Worm (Caenorhabditis elegans) whole organism, L2 larva: ENCODE results near the gene frpr-15.

Experiments
- C34F6.9 ChIP-seq: fragments of 150-350 bp; optimal IDR thresholded peaks from 2 replicates; lab custom pipeline; 2014; ENCODE audit warnings: missing biosample characterization, missing genetic modification characterization
- F13H6.1 ChIP-seq: sonication (generic microtip); optimal IDR thresholded peaks from 2 replicates; lab custom pipeline; 2016; ENCODE audit warnings: missing genetic modification characterization, missing compliant biosample characterization
- R02D3.7 ChIP-seq: fragments of 150-350 bp; optimal IDR thresholded peaks from 2 replicates; lab custom pipeline; 2014; ENCODE audit warnings: missing biosample characterization, missing genetic modification characterization
- alr-1 ChIP-seq: fragments of 150-350 bp; optimal IDR thresholded peaks from 2 replicates; lab custom pipeline; 2014; ENCODE audit warnings: missing biosample characterization, missing genetic modification characterization
- ama-1 ChIP-seq: fragments of 150-350 bp; optimal IDR thresholded peaks from 2 replicates; lab custom pipeline; 2018; ENCODE audit warnings: inconsistent platforms
- blmp-1 ChIP-seq: sonication (generic microtip); optimal IDR thresholded peaks from 2 replicates; lab custom pipeline; 2017; ENCODE audit warnings: missing genetic modification characterization, mild to moderate bottlenecking, missing compliant biosample characterization, antibody characterized with exemption, moderate library complexity; ENCODE audit not compliant: insufficient read depth
- ceh-16 ChIP-seq: fragments of 150-350 bp; optimal IDR thresholded peaks from 2 replicates; lab custom pipeline; 2014; ENCODE audit warnings: missing biosample characterization, missing genetic modification characterization
- ceh-82 ChIP-seq: fragments of 150-350 bp; optimal IDR thresholded peaks from 2 replicates; lab custom pipeline; 2014; ENCODE audit warnings: missing biosample characterization, missing genetic modification characterization
- crh-2 ChIP-seq: sonication (generic microtip); optimal IDR thresholded peaks from 2 replicates; lab custom pipeline; 2017; ENCODE audit warnings: missing biosample characterization, missing genetic modification characterization
- dmd-4 ChIP-seq: sonication (generic microtip); optimal IDR thresholded peaks from 2 replicates; lab custom pipeline; 2017; ENCODE audit warnings: missing biosample characterization, missing genetic modification characterization
- egl-27 ChIP-seq: sonication (generic microtip); optimal IDR thresholded peaks from 3 replicates; lab custom pipeline; 2017; ENCODE audit warnings: missing biosample characterization, missing genetic modification reagents, missing genetic modification characterization
- elt-3 ChIP-seq: sonication (generic microtip); optimal IDR thresholded peaks from 2 replicates; lab custom pipeline; 2017; ENCODE audit warnings: missing biosample characterization, missing genetic modification characterization
- fos-1 ChIP-seq: fragments of 150-350 bp; optimal IDR thresholded peaks from 2 replicates; lab custom pipeline; 2014; ENCODE audit warnings: missing biosample characterization, missing genetic modification characterization
- lin-11 ChIP-seq: fragments of 150-350 bp; sonication (generic microtip); optimal IDR thresholded peaks from 2 replicates; lab custom pipeline; 2014; ENCODE audit warnings: missing biosample characterization, missing genetic modification characterization, inconsistent platforms, mixed read lengths
- lin-13 ChIP-seq: fragments of 150-350 bp; optimal IDR thresholded peaks from 2 replicates; lab custom pipeline; 2014; ENCODE audit warnings: missing biosample characterization, missing genetic modification reagents, missing genetic modification characterization
- lin-39 ChIP-seq: fragments of 150-350 bp; optimal IDR thresholded peaks from 2 replicates; lab custom pipeline; 2014; ENCODE audit warnings: missing biosample characterization, missing genetic modification reagents, missing genetic modification characterization
- lsy-2 ChIP-seq, 2 experiments: fragments of 150-350 bp in 1 of 2; sonication (generic microtip) in 1 of 2; optimal IDR thresholded peaks; 2 replicates each; lab custom pipeline; 2014 to 2017; ENCODE audit warnings: missing biosample characterization in 2 of 2, missing genetic modification characterization in 2 of 2
- mab-5 ChIP-seq: fragments of 150-350 bp; optimal IDR thresholded peaks from 2 replicates; lab custom pipeline; 2014; ENCODE audit warnings: missing biosample characterization, missing genetic modification characterization
- mbf-1 ChIP-seq: sonication (generic microtip); optimal IDR thresholded peaks from 2 replicates; lab custom pipeline; 2017; ENCODE audit warnings: missing biosample characterization, missing genetic modification characterization
- nhr-129 ChIP-seq: fragments of 150-350 bp; optimal IDR thresholded peaks from 2 replicates; lab custom pipeline; 2014; ENCODE audit warnings: missing biosample characterization, missing genetic modification characterization
- nhr-21 ChIP-seq: fragments of 150-350 bp; optimal IDR thresholded peaks from 2 replicates; lab custom pipeline; 2014; ENCODE audit warnings: missing biosample characterization, missing genetic modification characterization
- nhr-23 ChIP-seq: fragments of 150-350 bp; optimal IDR thresholded peaks from 2 replicates; lab custom pipeline; 2014; ENCODE audit warnings: missing biosample characterization, missing genetic modification reagents, missing genetic modification characterization
- nhr-6 ChIP-seq: fragments of 150-350 bp; optimal IDR thresholded peaks from 2 replicates; lab custom pipeline; 2014; ENCODE audit warnings: missing biosample characterization, missing genetic modification characterization
- peb-1 ChIP-seq: fragments of 150-350 bp; optimal IDR thresholded peaks from 2 replicates; lab custom pipeline; 2014; ENCODE audit warnings: missing biosample characterization, missing genetic modification characterization
- skn-1 ChIP-seq: sonication (generic microtip); optimal IDR thresholded peaks from 2 replicates; lab custom pipeline; 2017; ENCODE audit warnings: missing biosample characterization, missing genetic modification characterization
- sma-3 ChIP-seq: sonication (generic microtip); optimal IDR thresholded peaks from 2 replicates; lab custom pipeline; 2016; ENCODE audit warnings: missing genetic modification reagents, missing genetic modification characterization, missing compliant biosample characterization
- snpc-4 ChIP-seq: fragments of 150-350 bp; optimal IDR thresholded peaks from 2 replicates; lab custom pipeline; 2014; ENCODE audit warnings: missing biosample characterization, missing genetic modification characterization
- unc-55 ChIP-seq: fragments of 150-350 bp; sonication (generic microtip); optimal IDR thresholded peaks from 3 replicates; lab custom pipeline; 2014; ENCODE audit warnings: missing biosample characterization, missing genetic modification reagents, missing genetic modification characterization
- unc-62 ChIP-seq: fragments of 150-350 bp; optimal IDR thresholded peaks from 2 replicates; lab custom pipeline; 2014; ENCODE audit warnings: missing biosample characterization, missing genetic modification reagents, missing genetic modification characterization
- zag-1 ChIP-seq: fragments of 150-350 bp; optimal IDR thresholded peaks from 2 replicates; lab custom pipeline; 2014; ENCODE audit warnings: missing biosample characterization, missing genetic modification characterization
- ztf-1 ChIP-seq: fragments of 200-800 bp; sonication (Bioruptor generic); conservative IDR thresholded peaks from 2 replicates; pipeline ENCODE4 v1.3.6; 2022; ENCODE audit warnings: missing genetic modification characterization, missing compliant biosample characterization
- ztf-11 ChIP-seq: sonication (generic microtip); optimal IDR thresholded peaks from 2 replicates; lab custom pipeline; 2017; ENCODE audit warnings: missing biosample characterization, missing genetic modification characterization

The frpr-15 gene

ce11 chrV:12695155-12695554 is 15.2 kb downstream of the frpr-15 start, which contains the start of gene parn-1:
parn-1 (minus strand) TSS chrV:12695255.
- no peak for TF ChIP-seq mab-5 (tag; lab: Kevin White, UChicago)

- no peak for TF ChIP-seq ceh-16 (tag; lab: Kevin White, UChicago)
- TF ChIP-seq C34F6.9 (tag; lab: Kevin White, UChicago): peak; percentile 15
- TF ChIP-seq unc-55 (GFP tag; lab: Kevin White, UChicago): peak; percentile 5
Measured at ce11 chrV:12695968-12696367, 16.1 kb downstream of the frpr-15 start, which contains the start of gene K10C8.4. K10C8.4 (plus strand) TSS chrV:12696268.

ce11 chrV:12696790-12697189 is 16.9 kb downstream of the frpr-15 start:
- no peak for TF ChIP-seq peb-1 (tag; lab: Kevin White, UChicago)
- TF ChIP-seq alr-1 (tag; lab: Kevin White, UChicago): no peak
- no peak for TF ChIP-seq nhr-6
- no peak for TF ChIP-seq mbf-1 (tag; lab: Kevin White, UChicago)
- TF ChIP-seq ztf-1 (GFP tag; lab: Robert Waterston, UW): no peak
- no peak for TF ChIP-seq nhr-23 (tag; lab: Kevin White, UChicago)
- no peak for TF ChIP-seq mab-5 (tag; lab: Kevin White, UChicago)
- TF ChIP-seq lin-13 (GFP tag; lab: Kevin White, UChicago): no peak
- no peak for TF ChIP-seq ama-1 (lab: Kevin White, UChicago)
- TF ChIP-seq lin-11 (tag; lab: Kevin White, UChicago): no peak
- no peak for TF ChIP-seq F13H6.1
- no peak for TF ChIP-seq egl-27 (tag; lab: Kevin White, UChicago)
- no peak for TF ChIP-seq sma-3 (GFP tag; lab: Kevin White, UChicago)
- no peak for TF ChIP-seq zag-1 (tag; lab: Kevin White, UChicago)
- TF ChIP-seq, all 48 proteins: peak for 0

ce11 chrV:12697364-12697901 is 17.5 kb downstream of the frpr-15 start, which contains the start of gene istr-1:
istr-1 (plus strand) TSS chrV:12697858.
- TF ChIP-seq unc-55 (GFP tag; lab: Kevin White, UChicago) (peak; percentile 34), ztf-11 (tag; lab: Kevin White, UChicago) (no peak), ceh-16 (tag; lab: Kevin White, UChicago) (no peak), elt-3 (no peak), zag-1 (tag; lab: Kevin White, UChicago) (no peak), snpc-4 (tag; lab: Kevin White, UChicago) (no peak), unc-62 (no peak), ztf-1 (GFP tag; lab: Robert Waterston, UW) (no peak), blmp-1 (tag; lab: Kevin White, UChicago) (no peak), dmd-4 (no peak), R02D3.7 (no peak), ceh-82 (tag; lab: Kevin White, UChicago) (no peak), lsy-2 (tag; optimal IDR thresholded peaks at IDR 0.05; lab: Kevin White, UChicago) (no peak), skn-1 (tag; lab: Kevin White, UChicago) (peak; percentile 11), nhr-21 (no peak), nhr-129 (tag; lab: Kevin White, UChicago) (peak; percentile 33), fos-1 (tag; lab: Kevin White, UChicago) (peak; percentile 12), C34F6.9 (tag; lab: Kevin White, UChicago) (peak; percentile 66), sma-3 (GFP tag; lab: Kevin White, UChicago) (no peak), lin-39 (tag; lab: Kevin White, UChicago) (no peak), ama-1 (lab: Kevin White, UChicago) (no peak), alr-1 (tag; lab: Kevin White, UChicago) (no peak), crh-2 (no peak), lin-11 (tag; lab: Kevin White, UChicago) (no peak)
- TF ChIP-seq, all 48 proteins: peak for 5

- TF ChIP-seq nhr-21 (no peak), mab-5 (tag; lab: Kevin White, UChicago) (no peak), fos-1 (tag; lab: Kevin White, UChicago) (no peak), skn-1 (tag; lab: Kevin White, UChicago) (no peak), nhr-6 (no peak), crh-2 (peak; percentile 47), zag-1 (tag; lab: Kevin White, UChicago) (peak; percentile 48)
Measured at ce11 chrV:12701613-12702012, 21.7 kb downstream of the frpr-15 start.
